Fruit fly (Drosophila melanogaster) whole organism, adult: ENCODE data around the gene CG6398.

ENCODE experiments used
- CG5204 ChIP-seq: fragments of 200-800 bp; sonication (Bioruptor generic); optimal IDR thresholded peaks from 2 replicates; lab custom pipeline; 2016; ENCODE audit warnings: missing biosample characterization, missing genetic modification characterization
- CG7045 ChIP-seq: fragments of 200-800 bp; sonication (Bioruptor generic); optimal IDR thresholded peaks from 2 replicates; lab custom pipeline; 2017; ENCODE audit warnings: missing biosample characterization, mild to moderate bottlenecking, missing genetic modification characterization
- Clk ChIP-seq: fragments of 200-800 bp; sonication (Bioruptor generic); optimal IDR thresholded peaks from 2 replicates; lab custom pipeline; 2017; ENCODE audit warnings: missing biosample characterization, missing genetic modification characterization
- Mnt ChIP-seq: fragments of 200-800 bp; sonication (Bioruptor generic); optimal IDR thresholded peaks from 2 replicates; lab custom pipeline; 2016; ENCODE audit warnings: missing biosample characterization, mild to moderate bottlenecking, missing genetic modification characterization

DNA sequence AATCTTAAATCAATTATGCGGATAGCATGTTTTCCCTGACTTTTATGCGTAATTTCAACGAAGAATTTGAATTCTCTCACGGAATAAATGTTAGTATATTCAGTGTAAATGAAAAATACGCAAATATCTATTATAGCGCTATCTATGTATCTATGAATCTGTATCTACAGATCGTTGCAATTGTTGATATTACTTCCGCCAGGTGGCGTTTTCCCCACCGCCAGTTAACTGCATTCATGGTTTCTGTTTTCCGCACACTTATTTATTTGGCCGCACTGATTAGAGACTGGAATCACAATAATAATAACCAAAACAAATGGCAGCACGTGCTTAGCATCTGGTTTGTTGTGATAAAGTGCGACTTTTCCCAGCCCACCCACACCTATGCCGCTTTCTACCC is 52.1 kb downstream of the CG6398 start:
- no peak for TF ChIP-seq Clk (GFP tag; lab: Kevin White, UChicago)
- no peak for TF ChIP-seq Mnt (GFP tag; lab: Kevin White, UChicago)
- no peak for TF ChIP-seq CG5204 (GFP tag; lab: Kevin White, UChicago)
- TF ChIP-seq CG7045 (GFP tag; lab: Kevin White, UChicago): no peak
